Fruit fly (Drosophila melanogaster): ENCODE results near the gene CG31957.

DNA sequence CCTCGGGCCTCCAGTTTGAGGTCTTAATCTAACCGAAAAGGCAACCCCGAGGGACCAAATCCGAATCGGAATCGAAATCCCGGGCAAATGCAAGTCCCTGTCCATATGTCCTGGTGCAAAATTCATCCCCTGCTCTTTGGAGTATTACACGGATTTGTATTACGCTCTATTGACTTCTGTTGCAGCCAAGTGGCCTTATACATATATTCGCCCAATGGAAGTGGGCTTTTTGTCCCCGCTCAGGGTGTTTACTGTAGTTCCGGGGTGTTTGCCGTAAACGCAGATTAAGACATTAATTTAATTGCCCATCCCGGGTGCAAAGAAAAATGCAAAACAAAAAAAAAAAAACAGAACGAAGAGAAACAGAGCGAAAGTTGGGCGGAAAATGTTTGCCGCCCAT lies 25.7 kb downstream of the CG31957 start:
- TF ChIP-seq rn (GFP tag; IDR thresholded peaks at IDR 0.05) (no peak), CG10348 (GFP tag; IDR thresholded peaks at IDR 0.05) (no peak), fd96Ca (GFP tag; IDR thresholded peaks at IDR 0.05) (no peak), CG8301 (tag; optimal IDR thresholded peaks at IDR 0.05) (no peak), CG15710 (tag; optimal IDR thresholded peaks at IDR 0.05) (no peak), CG13204 (GFP tag; optimal IDR thresholded peaks at IDR 0.05) (no peak), Ets98B (GFP tag; IDR thresholded peaks at IDR 0.05) (no peak)

Measured in whole organism, pupa.